Fruit fly (Drosophila melanogaster) whole organism, prepupa: ENCODE data around the gene Dus3.
A peak's percentile ranks its signal among the peaks of the same experiment; 100 is the strongest.

Experiments used
- CG8319 ChIP-seq: fragments of 200-800 bp; sonication (Bioruptor generic); optimal IDR thresholded peaks from 3 replicates; lab custom pipeline; 2016; ENCODE audit warnings: missing biosample characterization, missing genetic modification characterization
- Eip75B ChIP-seq: fragments of 200-800 bp; sonication (Bioruptor generic); optimal IDR thresholded peaks from 3 replicates; lab custom pipeline; 2016; ENCODE audit warnings: missing biosample characterization, missing genetic modification characterization
- Eip78C ChIP-seq: fragments of 200-800 bp; sonication (Bioruptor generic); peaks from one replicate; lab custom pipeline; 2016; ENCODE audit warnings: missing biosample characterization, missing genetic modification characterization
- Hr39 ChIP-seq: fragments of 200-800 bp; sonication (Bioruptor generic); optimal IDR thresholded peaks from 2 replicates; lab custom pipeline; 2016; ENCODE audit warnings: missing biosample characterization, missing genetic modification characterization
- Lpt ChIP-seq: fragments of 200-800 bp; sonication (Bioruptor generic); optimal IDR thresholded peaks from 3 replicates; lab custom pipeline; 2016; ENCODE audit warnings: missing biosample characterization, missing genetic modification characterization
- cyc ChIP-seq: fragments of 200-800 bp; sonication (Bioruptor generic); optimal IDR thresholded peaks from 3 replicates; lab custom pipeline; 2016; ENCODE audit warnings: missing biosample characterization, missing genetic modification characterization

DNA sequence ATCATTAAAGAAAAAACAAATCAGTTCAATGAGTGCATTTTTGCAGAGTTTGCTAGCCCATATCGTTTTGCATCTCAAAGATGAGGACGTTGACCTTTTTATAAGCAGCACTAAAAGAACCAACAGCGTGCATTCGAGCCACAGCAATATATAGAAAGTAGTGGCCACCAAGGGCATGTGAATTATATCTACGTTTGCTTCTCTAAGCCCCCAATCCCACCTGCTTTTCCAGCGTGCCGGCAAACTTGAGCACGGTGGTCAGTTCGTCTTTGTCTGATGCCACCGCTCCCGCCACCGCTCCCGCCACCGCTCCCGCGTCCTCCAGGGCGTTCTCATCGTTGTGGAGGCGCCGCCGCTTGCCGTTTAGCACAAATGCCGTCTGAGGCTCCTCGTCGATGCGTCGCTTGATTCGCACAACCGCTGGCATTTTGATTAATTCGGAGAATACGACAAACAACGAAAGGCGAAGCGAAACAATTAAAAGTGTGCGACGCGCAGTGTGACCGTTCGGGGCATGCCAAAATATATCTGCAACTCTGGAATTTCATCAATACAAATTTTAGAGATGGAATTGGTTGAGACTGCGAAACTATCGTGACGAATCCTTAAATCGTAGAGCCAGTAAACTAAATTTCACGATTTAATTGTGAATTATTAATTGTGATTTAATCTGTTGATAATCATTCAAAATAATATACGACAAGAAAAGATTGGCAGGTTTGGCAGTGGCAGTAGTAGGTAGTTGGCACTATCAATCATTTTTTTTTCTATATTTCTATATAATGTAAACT is 36.8 kb downstream of the Dus3 start:
- TF ChIP-seq Hr39 = peak; percentile 49
- TF ChIP-seq Lpt (GFP tag; lab: Kevin White, UChicago) = peak; percentile 21
- TF ChIP-seq CG8319 (GFP tag; lab: Kevin White, UChicago) = no peak
- TF ChIP-seq Eip75B = peak; percentile 41
- TF ChIP-seq Eip78C (GFP tag; lab: Kevin White, UChicago) = peak; percentile 35
- TF ChIP-seq cyc (GFP tag; lab: Kevin White, UChicago) = peak; percentile 55
